Worm (Caenorhabditis elegans): Measurements from ENCODE around the gene sri-53.

The sri-53 gene

ce11 chrII:3225780-3226179 is 23.4 kb upstream of the sri-53 start, which contains the start of gene ZC239.17:
TSS of gene ZC239.17 (minus strand) at chrII:3225880.
- TF ChIP-seq unc-39 (tag; optimal IDR thresholded peaks at IDR 0.05) (no peak), mep-1 (tag; optimal IDR thresholded peaks at IDR 0.05) (no peak), nhr-2 (tag; optimal IDR thresholded peaks at IDR 0.05) (no peak), M03D4.4 (tag; optimal IDR thresholded peaks at IDR 0.05) (no peak), nhr-76 (tag; optimal IDR thresholded peaks at IDR 0.05) (no peak), nhr-28 (tag; optimal IDR thresholded peaks at IDR 0.05) (no peak), bed-3 (GFP tag; optimal IDR thresholded peaks at IDR 0.05) (no peak), zip-8 (tag; optimal IDR thresholded peaks at IDR 0.05) (no peak), mab-5 (tag; optimal IDR thresholded peaks at IDR 0.05) (no peak), nhr-12 (tag; optimal IDR thresholded peaks at IDR 0.05) (no peak)

ce11 chrII:3225200-3225599 is 22.8 kb upstream of the sri-53 start, which contains the start of gene ZC239.16:
TSS of gene ZC239.16 (minus strand) at chrII:3225319.
- no peak for TF ChIP-seq ceh-83 (GFP tag; optimal IDR thresholded peaks at IDR 0.05)
- no peak for TF ChIP-seq ceh-43 (GFP tag; optimal IDR thresholded peaks at IDR 0.05)
- TF ChIP-seq unc-120 (tag; optimal IDR thresholded peaks at IDR 0.05; ENCODE audit: poor library complexity, severe bottlenecking): no peak
- no peak for TF ChIP-seq unc-39 (tag; optimal IDR thresholded peaks at IDR 0.05)
- TF ChIP-seq flh-1 (GFP tag; optimal IDR thresholded peaks at IDR 0.05): no peak
- TF ChIP-seq tbx-8 (GFP tag; optimal IDR thresholded peaks at IDR 0.05): no peak
- TF ChIP-seq hlh-1 (tag; optimal IDR thresholded peaks at IDR 0.05): no peak
- TF ChIP-seq sptf-1 (tag; optimal IDR thresholded peaks at IDR 0.05): no peak
- no peak for TF ChIP-seq drap-1 (GFP tag; optimal IDR thresholded peaks at IDR 0.05)
- TF ChIP-seq zip-8 (tag; optimal IDR thresholded peaks at IDR 0.05): no peak

ce11 chrII:3224631-3225030 is 22.2 kb upstream of the sri-53 start, which contains the start of gene ZC239.15:
TSS of gene ZC239.15 (minus strand) at chrII:3224731.
- TF ChIP-seq unc-120 (tag; optimal IDR thresholded peaks at IDR 0.05; ENCODE audit: poor library complexity, severe bottlenecking) (no peak), zip-8 (tag; optimal IDR thresholded peaks at IDR 0.05) (no peak), cnd-1 (tag; optimal IDR thresholded peaks at IDR 0.05) (no peak), ztf-11 (tag; optimal IDR thresholded peaks at IDR 0.05) (no peak), lsy-2 (tag; optimal IDR thresholded peaks at IDR 0.05) (no peak), drap-1 (GFP tag; optimal IDR thresholded peaks at IDR 0.05) (no peak), blmp-1 (tag; optimal IDR thresholded peaks at IDR 0.05) (no peak), flh-1 (GFP tag; optimal IDR thresholded peaks at IDR 0.05) (no peak), M03D4.4 (tag; optimal IDR thresholded peaks at IDR 0.05) (no peak), nhr-2 (tag; optimal IDR thresholded peaks at IDR 0.05) (no peak), snpc-4 (tag; optimal IDR thresholded peaks at IDR 0.05) (no peak), ceh-83 (GFP tag; optimal IDR thresholded peaks at IDR 0.05) (no peak), bed-3 (GFP tag; optimal IDR thresholded peaks at IDR 0.05) (no peak), mab-5 (tag; optimal IDR thresholded peaks at IDR 0.05) (no peak), ham-2 (GFP tag; optimal IDR thresholded peaks at IDR 0.05) (no peak), sptf-1 (tag; optimal IDR thresholded peaks at IDR 0.05) (no peak), sem-2 (GFP tag; optimal IDR thresholded peaks at IDR 0.05) (no peak)

- TF ChIP-seq lin-13 (tag; optimal IDR thresholded peaks at IDR 0.05): no peak
- TF ChIP-seq elt-1 (tag; optimal IDR thresholded peaks at IDR 0.05; ENCODE audit: borderline replicate concordance, insufficient read depth): no peak
- TF ChIP-seq sem-2 (GFP tag; optimal IDR thresholded peaks at IDR 0.05): no peak
Observed at ce11 chrII:3222686-3223085, 20.3 kb upstream of the sri-53 start, which contains the start of gene ZC239.13. TSS of gene ZC239.13 (minus strand) at chrII:3222839.

- TF ChIP-seq lin-32 (GFP tag; optimal IDR thresholded peaks at IDR 0.05) (no peak), ces-1 (GFP tag; optimal IDR thresholded peaks at IDR 0.05) (no peak), mab-5 (tag; optimal IDR thresholded peaks at IDR 0.05) (no peak), flh-1 (GFP tag; optimal IDR thresholded peaks at IDR 0.05) (no peak), lsy-2 (tag; optimal IDR thresholded peaks at IDR 0.05) (no peak)
Observed at ce11 chrII:3221730-3222129, 19.3 kb upstream of the sri-53 start, which contains the start of gene ZC239.14. TSS of gene ZC239.14 (minus strand) at chrII:3222034.

ce11 chrII:3220723-3221122 is 18.3 kb upstream of the sri-53 start, which contains the start of gene ZC239.22:
TSS of gene ZC239.22 (minus strand) at chrII:3220823.
- TF ChIP-seq ceh-83 (GFP tag; optimal IDR thresholded peaks at IDR 0.05) (no peak), hlh-1 (tag; optimal IDR thresholded peaks at IDR 0.05) (no peak), sem-2 (GFP tag; optimal IDR thresholded peaks at IDR 0.05) (no peak), pha-4 (tag; optimal IDR thresholded peaks at IDR 0.05) (no peak), nhr-12 (tag; optimal IDR thresholded peaks at IDR 0.05) (no peak), mls-2 (tag; optimal IDR thresholded peaks at IDR 0.05) (no peak), nhr-237 (tag; optimal IDR thresholded peaks at IDR 0.05) (no peak), ces-1 (GFP tag; optimal IDR thresholded peaks at IDR 0.05) (no peak), unc-39 (tag; optimal IDR thresholded peaks at IDR 0.05) (no peak), ham-2 (GFP tag; optimal IDR thresholded peaks at IDR 0.05) (no peak), mab-5 (tag; optimal IDR thresholded peaks at IDR 0.05) (no peak), drap-1 (GFP tag; optimal IDR thresholded peaks at IDR 0.05) (no peak), elt-1 (tag; optimal IDR thresholded peaks at IDR 0.05; ENCODE audit: borderline replicate concordance, insufficient read depth) (no peak)

All from whole organism, mixed stage, embryonic.